Worm (Caenorhabditis elegans) whole organism, L4 larva: ENCODE measurements around the gene C56G2.5.
A peak's percentile ranks its signal among the peaks of the same experiment; 100 is the strongest.

ENCODE experiments used
- D1046.2 ChIP-seq: fragments of 200-800 bp; sonication (Bioruptor generic); IDR thresholded peaks from 2 replicates; pipeline ENCODE4 v1.3.6; 2022; ENCODE audit warnings: missing genetic modification characterization, missing compliant biosample characterization
- F10B5.3 ChIP-seq: sonication (generic microtip); optimal IDR thresholded peaks from 2 replicates; lab custom pipeline; 2016; ENCODE audit warnings: mild to moderate bottlenecking, missing genetic modification characterization, missing compliant biosample characterization
- F26F4.8 ChIP-seq: fragments of 200-800 bp; sonication (Bioruptor generic); conservative IDR thresholded peaks from 2 replicates; pipeline ENCODE4 v1.3.6; 2022; ENCODE audit warnings: missing genetic modification characterization, missing compliant biosample characterization
- F37D6.2 ChIP-seq: sonication (generic microtip); optimal IDR thresholded peaks from 2 replicates; lab custom pipeline; 2016; ENCODE audit warnings: mild to moderate bottlenecking, missing genetic modification characterization, missing compliant biosample characterization
- Y5F2A.4 ChIP-seq: fragments of 200-800 bp; sonication (Bioruptor generic); optimal IDR thresholded peaks from 2 replicates; lab custom pipeline; 2018; ENCODE audit warnings: mild to moderate bottlenecking, missing genetic modification characterization, missing compliant biosample characterization
- ZK337.2 ChIP-seq: fragments of 200-800 bp; sonication (Bioruptor generic); IDR thresholded peaks from 2 replicates; pipeline ENCODE4 v1.3.6; 2022; ENCODE audit warnings: missing genetic modification reagents, missing genetic modification characterization, missing compliant biosample characterization
- aha-1 ChIP-seq: fragments of 150-350 bp; peaks from one replicate; lab custom pipeline; 2014; ENCODE audit warnings: missing biosample characterization, missing genetic modification characterization
- aly-2 ChIP-seq: sonication (generic microtip); optimal IDR thresholded peaks from 2 replicates; lab custom pipeline; 2018; ENCODE audit warnings: missing biosample characterization, missing genetic modification characterization
- ama-1 ChIP-seq: fragments of 150-350 bp; optimal IDR thresholded peaks from 2 replicates; lab custom pipeline; 2014; ENCODE audit warnings: inconsistent platforms, mixed read lengths
- ceh-32 ChIP-seq: sonication (generic microtip); optimal IDR thresholded peaks from 2 replicates; lab custom pipeline; 2016; ENCODE audit warnings: mild to moderate bottlenecking, missing genetic modification characterization, missing compliant biosample characterization; ENCODE audit not compliant: poor library complexity
- ceh-82 ChIP-seq: sonication (generic microtip); optimal IDR thresholded peaks from 2 replicates; lab custom pipeline; 2017; ENCODE audit warnings: missing biosample characterization, missing genetic modification characterization
- ces-1 ChIP-seq: fragments of 150-350 bp; sonication (generic microtip); optimal IDR thresholded peaks from 4 replicates; lab custom pipeline; 2014; ENCODE audit warnings: missing biosample characterization, missing genetic modification reagents, missing genetic modification characterization
- cey-2 ChIP-seq: sonication (generic microtip); optimal IDR thresholded peaks from 3 replicates; lab custom pipeline; 2017; ENCODE audit warnings: missing genetic modification characterization, mild to moderate bottlenecking, missing compliant biosample characterization, antibody characterized with exemption, borderline replicate concordance; ENCODE audit not compliant: insufficient read depth
- ctbp-1 ChIP-seq: fragments of 200-800 bp; sonication (Bioruptor generic); IDR thresholded peaks from 2 replicates; pipeline ENCODE4 v1.3.6; 2022; ENCODE audit warnings: missing genetic modification reagents, missing genetic modification characterization, missing compliant biosample characterization
- daf-16 ChIP-seq, 3 experiments: sonication (generic microtip); optimal IDR thresholded peaks; 2 replicates each; lab custom pipeline; 2016 to 2017; ENCODE audit warnings: missing genetic modification characterization in 3 of 3, missing genetic modification reagents in 3 of 3, mild to moderate bottlenecking in 2 of 3, missing compliant biosample characterization in 2 of 3, missing biosample characterization in 1 of 3, moderate library complexity in 1 of 3
- dpl-1 ChIP-seq: fragments of 150-350 bp; optimal IDR thresholded peaks from 2 replicates; lab custom pipeline; 2014; ENCODE audit warnings: missing biosample characterization, missing genetic modification reagents, missing genetic modification characterization
- dve-1 ChIP-seq: sonication (generic microtip); optimal IDR thresholded peaks from 2 replicates; lab custom pipeline; 2017; ENCODE audit warnings: antibody characterized with exemption, mild to moderate bottlenecking, missing genetic modification characterization, missing compliant biosample characterization; ENCODE audit not compliant: insufficient read depth
- egl-43 ChIP-seq: fragments of 200-800 bp; sonication (Bioruptor generic); IDR thresholded peaks from 2 replicates; pipeline ENCODE4 v1.3.6; 2022; ENCODE audit warnings: missing genetic modification reagents, missing genetic modification characterization, missing compliant biosample characterization
- fkh-10 ChIP-seq: fragments of 150-350 bp; optimal IDR thresholded peaks from 2 replicates; lab custom pipeline; 2014; ENCODE audit warnings: missing biosample characterization, missing genetic modification reagents, missing genetic modification characterization
- gei-8 ChIP-seq: fragments of 200-800 bp; sonication (Bioruptor generic); optimal IDR thresholded peaks from 2 replicates; lab custom pipeline; 2018; ENCODE audit warnings: mild to moderate bottlenecking, missing genetic modification characterization, missing compliant biosample characterization
- hlh-30 ChIP-seq: sonication (generic microtip); optimal IDR thresholded peaks from 2 replicates; lab custom pipeline; 2017; ENCODE audit warnings: antibody characterized with exemption, mild to moderate bottlenecking, missing genetic modification characterization, missing compliant biosample characterization; ENCODE audit not compliant: insufficient read depth
- jun-1 ChIP-seq: fragments of 150-350 bp; optimal IDR thresholded peaks from 2 replicates; lab custom pipeline; 2014; ENCODE audit warnings: missing biosample characterization, missing genetic modification reagents, missing genetic modification characterization
- lim-7 ChIP-seq: fragments of 200-800 bp; sonication (Bioruptor generic); IDR thresholded peaks from 2 replicates; pipeline ENCODE4 v1.3.6; 2022; ENCODE audit warnings: missing genetic modification characterization, missing compliant biosample characterization
- lin-1 ChIP-seq: fragments of 200-800 bp; sonication (Bioruptor generic); IDR thresholded peaks from 2 replicates; pipeline ENCODE4 v1.3.6; 2022; ENCODE audit warnings: missing genetic modification reagents, missing genetic modification characterization, missing compliant biosample characterization
- lin-39 ChIP-seq: fragments of 150-350 bp; optimal IDR thresholded peaks from 2 replicates; lab custom pipeline; 2014; ENCODE audit warnings: missing biosample characterization, missing genetic modification reagents, missing genetic modification characterization
- lsy-2 ChIP-seq, 2 experiments: fragments of 150-350 bp in 1 of 2; sonication (generic microtip) in 1 of 2; optimal IDR thresholded peaks; 2 replicates each; lab custom pipeline; 2014 to 2017; ENCODE audit warnings: missing biosample characterization in 2 of 2, missing genetic modification characterization in 2 of 2
- mdl-1 ChIP-seq, 2 experiments: fragments of 150-350 bp in 1 of 2; sonication (generic microtip) in 1 of 2; optimal IDR thresholded peaks; 2 replicates each; lab custom pipeline; 2014 to 2017; ENCODE audit warnings: missing biosample characterization in 2 of 2, missing genetic modification characterization in 2 of 2
- mep-1 ChIP-seq: fragments of 150-350 bp; sonication (generic microtip); optimal IDR thresholded peaks from 3 replicates; lab custom pipeline; 2014; ENCODE audit warnings: missing biosample characterization, missing genetic modification characterization
- mes-2 ChIP-seq: sonication (generic microtip); optimal IDR thresholded peaks from 2 replicates; lab custom pipeline; 2016; ENCODE audit warnings: missing genotype, mild to moderate bottlenecking, missing genetic modification characterization, missing compliant biosample characterization; ENCODE audit not compliant: poor library complexity, severe bottlenecking
- mxl-3 ChIP-seq: fragments of 200-800 bp; sonication (Bioruptor generic); optimal IDR thresholded peaks from 2 replicates; lab custom pipeline; 2018; ENCODE audit warnings: mild to moderate bottlenecking, missing genetic modification characterization, missing compliant biosample characterization
- nhr-237 ChIP-seq: sonication (generic microtip); optimal IDR thresholded peaks from 2 replicates; lab custom pipeline; 2017; ENCODE audit warnings: missing biosample characterization, missing genetic modification characterization
- nhr-28 ChIP-seq: fragments of 150-350 bp; optimal IDR thresholded peaks from 2 replicates; lab custom pipeline; 2014; ENCODE audit warnings: missing biosample characterization, missing genetic modification characterization
- nhr-76 ChIP-seq: fragments of 150-350 bp; optimal IDR thresholded peaks from 2 replicates; lab custom pipeline; 2014; ENCODE audit warnings: missing biosample characterization, missing genetic modification characterization
- rbr-2 ChIP-seq: sonication (generic microtip); optimal IDR thresholded peaks from 2 replicates; lab custom pipeline; 2016; ENCODE audit warnings: missing genotype, missing genetic modification characterization, missing compliant biosample characterization
- set-16 ChIP-seq: fragments of 200-800 bp; sonication (Bioruptor generic); IDR thresholded peaks from 2 replicates; pipeline ENCODE4 v1.3.6; 2022; ENCODE audit warnings: missing genetic modification reagents, missing genetic modification characterization, missing compliant biosample characterization
- snpc-1.2 ChIP-seq: fragments of 200-800 bp; sonication (Bioruptor generic); IDR thresholded peaks from 2 replicates; pipeline ENCODE4 v1.3.6; 2022; ENCODE audit warnings: missing genetic modification reagents, missing genetic modification characterization, missing compliant biosample characterization
- unc-39 ChIP-seq: sonication (generic microtip); optimal IDR thresholded peaks from 2 replicates; lab custom pipeline; 2017; ENCODE audit warnings: missing biosample characterization, missing genetic modification characterization
- zag-1 ChIP-seq: fragments of 150-350 bp; optimal IDR thresholded peaks from 2 replicates; lab custom pipeline; 2014; ENCODE audit warnings: missing biosample characterization, missing genetic modification characterization
- zfp-2 ChIP-seq: sonication (generic microtip); optimal IDR thresholded peaks from 2 replicates; lab custom pipeline; 2016; ENCODE audit warnings: mild to moderate bottlenecking, missing genetic modification characterization, missing compliant biosample characterization
- zip-11 ChIP-seq: fragments of 200-800 bp; sonication (Bioruptor generic); IDR thresholded peaks from 2 replicates; pipeline ENCODE4 v1.3.6; 2022; ENCODE audit warnings: missing genetic modification characterization, missing compliant biosample characterization
- zip-2 ChIP-seq: fragments of 150-350 bp; optimal IDR thresholded peaks from 2 replicates; lab custom pipeline; 2014; ENCODE audit warnings: missing biosample characterization, missing genetic modification characterization
- ztf-11 ChIP-seq: fragments of 150-350 bp; optimal IDR thresholded peaks from 2 replicates; lab custom pipeline; 2014; ENCODE audit warnings: missing biosample characterization, missing genetic modification characterization

C56G2.5 gene

ce11 chrIII:6356764-6357163 is 32.7 kb upstream of the C56G2.5 start:
- TF ChIP-seq ZK337.2 (GFP tag; lab: Robert Waterston, UW) (no peak), aha-1 (tag; lab: Kevin White, UChicago) (peak; percentile 91)

ce11 chrIII:6356007-6356406 is 32.0 kb upstream of the C56G2.5 start:
- TF ChIP-seq lim-7 (GFP tag; lab: Robert Waterston, UW) (no peak), hlh-30 (tag; lab: Kevin White, UChicago) (peak; percentile 64), mxl-3 (GFP tag; lab: Kevin White, UChicago) (no peak), aha-1 (tag; lab: Kevin White, UChicago) (peak; percentile 41)

- TF ChIP-seq aha-1 (tag; lab: Kevin White, UChicago) (peak; percentile 93), nhr-237 (no peak)
These were observed 31.3 kb upstream of the C56G2.5 start for ce11 chrIII:6355359-6355758.

- TF ChIP-seq ceh-82 (no peak), set-16 (GFP tag; lab: Robert Waterston, UW) (no peak), ZK337.2 (GFP tag; lab: Robert Waterston, UW) (no peak), ceh-32 (tag; lab: Kevin White, UChicago) (no peak), Y5F2A.4 (no peak), gei-8 (GFP tag; lab: Kevin White, UChicago) (no peak), ama-1 (lab: Kevin White, UChicago) (no peak), cey-2 (tag; lab: Kevin White, UChicago) (no peak), F10B5.3 (tag; lab: Kevin White, UChicago) (no peak), nhr-28 (tag; lab: Kevin White, UChicago) (no peak), lin-39 (tag; lab: Kevin White, UChicago) (no peak), aha-1 (tag; lab: Kevin White, UChicago) (no peak), hlh-30 (tag; lab: Kevin White, UChicago) (no peak), F26F4.8 (GFP tag; lab: Robert Waterston, UW) (no peak), D1046.2 (GFP tag; lab: Robert Waterston, UW) (no peak)
These were observed 29.0 kb upstream of the C56G2.5 start, which contains the start of gene akap-1 for ce11 chrIII:6353084-6353483. Gene akap-1, plus strand, starts transcription at chrIII:6353384.

ce11 chrIII:6352459-6352858 is 28.4 kb upstream of the C56G2.5 start:
- TF ChIP-seq F37D6.2 (tag; lab: Kevin White, UChicago), result peak; percentile 6
- no peak for TF ChIP-seq dpl-1
- no peak for TF ChIP-seq daf-16 (GFP tag; optimal IDR thresholded peaks at IDR 0.05; lab: Kevin White, UChicago)
- no peak for TF ChIP-seq daf-16 (tag; optimal IDR thresholded peaks at IDR 0.05; lab: Kevin White, UChicago)
- peak; percentile 23 for TF ChIP-seq hlh-30 (tag; lab: Kevin White, UChicago)
- peak; percentile 87 for TF ChIP-seq fkh-10 (GFP tag; lab: Kevin White, UChicago)
- TF ChIP-seq unc-39, result no peak
- TF ChIP-seq aha-1 (tag; lab: Kevin White, UChicago), result peak; percentile 94
- no peak for TF ChIP-seq jun-1
- peak in 1 of 2 experiments; percentile 5 for TF ChIP-seq mdl-1 (tag; optimal IDR thresholded peaks at IDR 0.05; lab: Kevin White, UChicago)
- no peak for TF ChIP-seq aly-2
- peak; percentile 34 for TF ChIP-seq ces-1 (GFP tag; lab: Kevin White, UChicago)
- peak; percentile 32 for TF ChIP-seq mep-1
- no peak for TF ChIP-seq zfp-2
- TF ChIP-seq ztf-11 (tag; lab: Kevin White, UChicago), result no peak
- no peak for TF ChIP-seq lin-1 (GFP tag; lab: Robert Waterston, UW)
- no peak for TF ChIP-seq ceh-32 (tag; lab: Kevin White, UChicago)
- no peak for TF ChIP-seq egl-43 (GFP tag; lab: Robert Waterston, UW)
- no peak for TF ChIP-seq snpc-1.2 (GFP tag; lab: Robert Waterston, UW)
- no peak for TF ChIP-seq dve-1
- TF ChIP-seq zip-11, result no peak
- TF ChIP-seq nhr-76, result no peak
- peak; percentile 39 for TF ChIP-seq rbr-2
- TF ChIP-seq zip-2 (tag; lab: Kevin White, UChicago), result no peak
- TF ChIP-seq lsy-2 (tag; optimal IDR thresholded peaks at IDR 0.05; lab: Kevin White, UChicago), result peak in 1 of 2 experiments; percentile 12
- peak; percentile 57; the same call in 1 of the 2 replicates for TF ChIP-seq ctbp-1 (GFP tag; lab: Robert Waterston, UW)
- TF ChIP-seq mes-2 (tag; lab: Kevin White, UChicago), result no peak
- peak; percentile 12 for TF ChIP-seq zag-1 (tag; lab: Kevin White, UChicago)
